Fruit fly (Drosophila melanogaster): ENCODE measurements around the gene Cpr64Aa.

Cpr64Aa gene

DNA sequence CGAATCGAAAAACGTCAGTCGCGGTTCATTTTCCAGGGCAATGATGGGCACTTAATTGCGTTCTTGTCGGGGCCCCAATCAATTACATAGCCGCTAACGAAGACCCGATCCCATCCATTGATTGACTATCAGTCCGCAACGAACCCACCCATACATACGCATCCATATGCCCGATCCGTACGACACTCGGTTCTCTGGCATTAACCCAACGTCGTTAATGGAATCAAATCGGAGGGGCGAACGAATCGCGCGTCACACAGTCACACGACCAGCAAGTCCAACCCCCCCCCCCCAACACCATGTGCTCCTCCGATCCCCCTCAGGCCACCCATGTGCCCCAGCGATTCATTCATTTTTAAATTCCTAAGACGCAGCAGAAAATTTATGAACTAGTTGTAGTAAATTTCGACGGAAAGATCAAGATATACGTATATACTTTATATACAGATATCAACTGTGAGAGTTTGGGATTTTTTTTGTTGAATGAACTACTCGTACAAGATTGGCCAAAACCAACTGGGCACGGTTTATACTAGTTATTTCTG, 12.3 kb upstream of the Cpr64Aa start (continued):
- TF ChIP-seq H2.0 (GFP tag; IDR thresholded peaks at IDR 0.05) (no peak), psq (GFP tag; optimal IDR thresholded peaks at IDR 0.05) (no peak), B-H1 (GFP tag; IDR thresholded peaks at IDR 0.05) (no peak), CG4404 (GFP tag; IDR thresholded peaks at IDR 0.05) (no peak), CG11456 (GFP tag; IDR thresholded peaks at IDR 0.05) (no peak), CG32772 (GFP tag; IDR thresholded peaks at IDR 0.05) (no peak), CG11696 (GFP tag; IDR thresholded peaks at IDR 0.05) (no peak), pzg (GFP tag; optimal IDR thresholded peaks at IDR 0.05) (no peak), hth (optimal IDR thresholded peaks at IDR 0.05) (no peak), sens-2 (GFP tag; IDR thresholded peaks at IDR 0.05) (no peak), ash1 (GFP tag; optimal IDR thresholded peaks at IDR 0.05) (no peak), Poxn (GFP tag; IDR thresholded peaks at IDR 0.05) (no peak), CG11085 (GFP tag; IDR thresholded peaks at IDR 0.05) (no peak), CG17186 (GFP tag; optimal IDR thresholded peaks at IDR 0.05) (no peak), CG17385 (GFP tag; optimal IDR thresholded peaks at IDR 0.05) (no peak), Hr78 (GFP tag; optimal IDR thresholded peaks at IDR 0.05) (peak in 1 of 2 experiments; percentile 82), D (optimal IDR thresholded peaks at IDR 0.05) (no peak), D (GFP tag; optimal IDR thresholded peaks at IDR 0.05) (no peak), CG4282 (GFP tag; optimal IDR thresholded peaks at IDR 0.05) (no peak), CG17361 (GFP tag; IDR thresholded peaks at IDR 0.05) (no peak), ase (GFP tag; IDR thresholded peaks at IDR 0.05) (no peak), ken (GFP tag; IDR thresholded peaks at IDR 0.05) (no peak), Dip2 (GFP tag; IDR thresholded peaks at IDR 0.05) (no peak), esg (GFP tag; conservative IDR thresholded peaks at IDR 0.05) (no peak), wor (GFP tag; IDR thresholded peaks at IDR 0.05) (no peak), CG17612 (GFP tag; IDR thresholded peaks at IDR 0.05) (no peak), eyg (GFP tag; optimal IDR thresholded peaks at IDR 0.05) (no peak), pfk (GFP tag; optimal IDR thresholded peaks at IDR 0.05) (no peak), rib (GFP tag; IDR thresholded peaks at IDR 0.05) (peak; percentile 49; the same call in 1 of the 2 replicates), CG14710 (tag; optimal IDR thresholded peaks at IDR 0.05) (no peak), TFAM (GFP tag; optimal IDR thresholded peaks at IDR 0.05) (no peak), ap (GFP tag; IDR thresholded peaks at IDR 0.05) (no peak), CG30403 (GFP tag; optimal IDR thresholded peaks at IDR 0.05) (no peak), Atf3 (GFP tag; optimal IDR thresholded peaks at IDR 0.05) (no peak), CG10209 (GFP tag; optimal IDR thresholded peaks at IDR 0.05) (no peak), CG10543 (GFP tag; optimal IDR thresholded peaks at IDR 0.05) (peak; percentile 97), CG9817 (tag; optimal IDR thresholded peaks at IDR 0.05) (no peak), Fer1 (GFP tag; optimal IDR thresholded peaks at IDR 0.05) (peak; percentile 6), NfI (GFP tag; optimal IDR thresholded peaks at IDR 0.05) (peak; percentile 34), ci (GFP tag; IDR thresholded peaks at IDR 0.05) (0 out of 3 replicates have a peak, but pooled peaks have one; percentile 43), Hr39 (optimal IDR thresholded peaks at IDR 0.05) (no peak), CG5245 (GFP tag; optimal IDR thresholded peaks at IDR 0.05) (no peak), jing (GFP tag; optimal IDR thresholded peaks at IDR 0.05) (no peak), HLH4C (GFP tag; IDR thresholded peaks at IDR 0.05; ENCODE audit: partially characterized antibody) (no peak), Ssrp (tag; optimal IDR thresholded peaks at IDR 0.05) (no peak), CG2199 (GFP tag; IDR thresholded peaks at IDR 0.05) (no peak), CG12071 (GFP tag; optimal IDR thresholded peaks at IDR 0.05) (no peak), CG8944 (GFP tag; optimal IDR thresholded peaks at IDR 0.05) (no peak), dmrt99B (tag; optimal IDR thresholded peaks at IDR 0.05) (no peak), CG8290 (GFP tag; optimal IDR thresholded peaks at IDR 0.05) (no peak), CG8290 (tag; optimal IDR thresholded peaks at IDR 0.05) (peak in 1 of 2 experiments; percentile 86), vvl (GFP tag; IDR thresholded peaks at IDR 0.05) (peak; percentile 42; the same call in 1 of the 2 replicates), ems (GFP tag; optimal IDR thresholded peaks at IDR 0.05) (no peak)

Measured in whole organism, embryonic.